Worm (Caenorhabditis elegans) whole organism, young adult: Measurements from ENCODE around the gene cls-1.

Experiments used
- B0336.3 ChIP-seq: fragments of 200-800 bp; sonication (Bioruptor generic); IDR thresholded peaks from 2 replicates; pipeline ENCODE4 v1.3.6; 2022; ENCODE audit warnings: missing genetic modification characterization, missing compliant biosample characterization
- C06A6.2 ChIP-seq: fragments of 200-800 bp; sonication (Bioruptor generic); conservative IDR thresholded peaks from 2 replicates; pipeline ENCODE4 v1.3.6; 2022; ENCODE audit warnings: missing genetic modification characterization, missing compliant biosample characterization
- D2030.7 ChIP-seq: fragments of 200-800 bp; sonication (Bioruptor generic); IDR thresholded peaks from 2 replicates; pipeline ENCODE4 v1.3.6; 2022; ENCODE audit warnings: missing genetic modification reagents, missing genetic modification characterization, missing compliant biosample characterization
- F37B4.10 ChIP-seq: fragments of 200-800 bp; sonication (Bioruptor generic); IDR thresholded peaks from 2 replicates; pipeline ENCODE4 v1.3.6; 2022; ENCODE audit warnings: missing genetic modification characterization, missing compliant biosample characterization
- F55B11.4 ChIP-seq: sonication (generic microtip); optimal IDR thresholded peaks from 2 replicates; lab custom pipeline; 2016; ENCODE audit warnings: missing compliant biosample characterization, missing genetic modification characterization, borderline replicate concordance; ENCODE audit not compliant: insufficient read depth
- F57A8.1 ChIP-seq: fragments of 200-800 bp; sonication (Bioruptor generic); optimal IDR thresholded peaks from 2 replicates; lab custom pipeline; 2018; ENCODE audit warnings: mild to moderate bottlenecking, missing genetic modification characterization, moderate library complexity, missing compliant biosample characterization
- T26A5.8 ChIP-seq: sonication (generic microtip); optimal IDR thresholded peaks from 2 replicates; lab custom pipeline; 2016; ENCODE audit warnings: missing genetic modification characterization, missing compliant biosample characterization
- Y53F4B.3 ChIP-seq: fragments of 200-800 bp; sonication (Bioruptor generic); IDR thresholded peaks from 2 replicates; pipeline ENCODE4 v1.3.6; 2022; ENCODE audit warnings: missing genetic modification reagents, missing genetic modification characterization, missing compliant biosample characterization
- Y56A3A.18 ChIP-seq: fragments of 200-800 bp; sonication (Bioruptor generic); IDR thresholded peaks from 2 replicates; pipeline ENCODE4 v1.3.6; 2022; ENCODE audit warnings: missing genetic modification reagents, missing genetic modification characterization, missing compliant biosample characterization
- Y67H2A.10 ChIP-seq: fragments of 200-800 bp; sonication (Bioruptor generic); conservative IDR thresholded peaks from 2 replicates; pipeline ENCODE4 v1.3.6; 2022; ENCODE audit warnings: missing genetic modification reagents, missing genetic modification characterization, missing compliant biosample characterization
- ZK185.1 ChIP-seq: sonication (generic microtip); optimal IDR thresholded peaks from 2 replicates; lab custom pipeline; 2016; ENCODE audit warnings: mild to moderate bottlenecking, missing genetic modification characterization, missing compliant biosample characterization; ENCODE audit not compliant: poor library complexity, severe bottlenecking
- aptf-2 ChIP-seq: fragments of 200-800 bp; sonication (Bioruptor generic); conservative IDR thresholded peaks from 2 replicates; pipeline ENCODE4 v1.3.6; 2022; ENCODE audit warnings: missing genetic modification reagents, missing genetic modification characterization, missing compliant biosample characterization
- ceh-27 ChIP-seq: fragments of 200-800 bp; sonication (Bioruptor generic); optimal IDR thresholded peaks from 2 replicates; lab custom pipeline; 2018; ENCODE audit warnings: mild to moderate bottlenecking, missing genetic modification characterization, moderate library complexity, missing compliant biosample characterization
- ceh-91 ChIP-seq: fragments of 200-800 bp; sonication (Bioruptor generic); IDR thresholded peaks from 2 replicates; pipeline ENCODE4 v1.3.6; 2022; ENCODE audit warnings: missing genetic modification reagents, missing genetic modification characterization, missing compliant biosample characterization
- dox-1 ChIP-seq: fragments of 200-800 bp; sonication (Bioruptor generic); IDR thresholded peaks from 2 replicates; pipeline ENCODE4 v1.3.6; 2022; ENCODE audit warnings: missing genetic modification reagents, missing genetic modification characterization, missing compliant biosample characterization
- egrh-3 ChIP-seq: fragments of 200-800 bp; sonication (Bioruptor generic); IDR thresholded peaks from 2 replicates; pipeline ENCODE4 v1.3.6; 2022; ENCODE audit warnings: missing genetic modification reagents, missing genetic modification characterization, missing compliant biosample characterization
- ets-4 ChIP-seq: fragments of 200-800 bp; sonication (Bioruptor generic); optimal IDR thresholded peaks from 2 replicates; lab custom pipeline; 2018; ENCODE audit warnings: mild to moderate bottlenecking, missing genetic modification characterization, missing compliant biosample characterization
- hmg-1.2 ChIP-seq: fragments of 200-800 bp; sonication (Bioruptor generic); IDR thresholded peaks from 2 replicates; pipeline ENCODE4 v1.3.6; 2022; ENCODE audit warnings: missing genetic modification reagents, missing genetic modification characterization, missing compliant biosample characterization
- hmg-20 ChIP-seq: fragments of 200-800 bp; sonication (Bioruptor generic); IDR thresholded peaks from 2 replicates; pipeline ENCODE4 v1.3.6; 2022; ENCODE audit warnings: missing genetic modification reagents, missing genetic modification characterization, missing compliant biosample characterization
- let-526 ChIP-seq: fragments of 200-800 bp; sonication (Bioruptor generic); IDR thresholded peaks from 2 replicates; pipeline ENCODE4 v1.3.6; 2022; ENCODE audit warnings: missing genetic modification reagents, missing genetic modification characterization, missing compliant biosample characterization
- let-607 ChIP-seq, 2 experiments: fragments of 200-800 bp in 1 of 2; sonication (Bioruptor generic) in 1 of 2; sonication (generic microtip) in 1 of 2; optimal IDR thresholded peaks; 2 replicates each; lab custom pipeline; 2016 to 2018; ENCODE audit warnings: mild to moderate bottlenecking in 2 of 2, missing compliant biosample characterization in 2 of 2, missing genetic modification characterization in 2 of 2, moderate library complexity in 2 of 2, missing genotype in 1 of 2
- lsl-1 ChIP-seq: fragments of 200-800 bp; sonication (Bioruptor generic); optimal IDR thresholded peaks from 2 replicates; lab custom pipeline; 2018; ENCODE audit warnings: mild to moderate bottlenecking, missing genetic modification characterization, moderate library complexity, missing compliant biosample characterization
- madf-6 ChIP-seq: fragments of 200-800 bp; sonication (Bioruptor generic); IDR thresholded peaks from 2 replicates; pipeline ENCODE4 v1.3.6; 2022; ENCODE audit warnings: missing genetic modification reagents, missing genetic modification characterization, missing compliant biosample characterization
- madf-8 ChIP-seq: fragments of 200-800 bp; sonication (Bioruptor generic); conservative IDR thresholded peaks from 2 replicates; pipeline ENCODE4 v1.3.6; 2022; ENCODE audit warnings: missing genetic modification reagents, missing genetic modification characterization, missing compliant biosample characterization
- mel-28 ChIP-seq: sonication (generic microtip); optimal IDR thresholded peaks from 2 replicates; lab custom pipeline; 2016; ENCODE audit warnings: borderline replicate concordance, mild to moderate bottlenecking, missing genetic modification characterization, missing compliant biosample characterization
- mes-4 ChIP-seq: sonication (generic microtip); optimal IDR thresholded peaks from 2 replicates; lab custom pipeline; 2016; ENCODE audit warnings: missing genotype, missing genetic modification characterization, missing compliant biosample characterization
- mxl-1 ChIP-seq: sonication (generic microtip); optimal IDR thresholded peaks from 2 replicates; lab custom pipeline; 2016; ENCODE audit warnings: missing genetic modification characterization, missing compliant biosample characterization
- nhr-27 ChIP-seq: fragments of 200-800 bp; sonication (Bioruptor generic); optimal IDR thresholded peaks from 2 replicates; lab custom pipeline; 2018; ENCODE audit warnings: mild to moderate bottlenecking, missing genetic modification characterization, moderate library complexity, missing compliant biosample characterization
- nhr-90 ChIP-seq: sonication (generic microtip); optimal IDR thresholded peaks from 2 replicates; lab custom pipeline; 2016; ENCODE audit warnings: missing genotype, mild to moderate bottlenecking, missing genetic modification characterization, missing compliant biosample characterization
- pbrm-1 ChIP-seq: fragments of 200-800 bp; sonication (Bioruptor generic); IDR thresholded peaks from 2 replicates; pipeline ENCODE4 v1.3.6; 2022; ENCODE audit warnings: missing genetic modification reagents, missing genetic modification characterization, missing compliant biosample characterization
- rcor-1 ChIP-seq: fragments of 200-800 bp; sonication (Bioruptor generic); IDR thresholded peaks from 2 replicates; pipeline ENCODE4 v1.3.6; 2022; ENCODE audit warnings: missing genetic modification reagents, missing genetic modification characterization, missing compliant biosample characterization
- repo-1 ChIP-seq: sonication (generic microtip); optimal IDR thresholded peaks from 2 replicates; lab custom pipeline; 2017; ENCODE audit warnings: mild to moderate bottlenecking, missing genetic modification characterization, missing compliant biosample characterization
- rpc-1 ChIP-seq, 2 experiments: fragments of 150-350 bp in 1 of 2; sonication (generic microtip) in 1 of 2; optimal IDR thresholded peaks; 2 replicates each; lab custom pipeline; 2014 to 2018; ENCODE audit warnings: missing biosample characterization in 1 of 2, missing genetic modification characterization in 1 of 2, missing genetic modification reagents in 1 of 2, missing genotype in 1 of 2
- snpc-3.4 ChIP-seq: sonication (generic microtip); optimal IDR thresholded peaks from 2 replicates; lab custom pipeline; 2017; ENCODE audit warnings: missing genetic modification characterization, mild to moderate bottlenecking, missing compliant biosample characterization, antibody characterized with exemption, moderate library complexity, missing genotype, missing genetic modification reagents
- snpc-4 ChIP-seq, 5 experiments: fragments of 150-350 bp in 1 of 5; sonication (generic microtip) in 4 of 5; optimal IDR thresholded peaks; 2 replicates each; lab custom pipeline; 2014 to 2018; ENCODE audit warnings: missing genetic modification characterization in 5 of 5, missing biosample characterization in 3 of 5, antibody characterized with exemption in 2 of 5, mild to moderate bottlenecking in 2 of 5, missing compliant biosample characterization in 2 of 5, missing genotype in 2 of 5, moderate library complexity in 2 of 5, missing genetic modification reagents in 1 of 5
- sptf-2 ChIP-seq: fragments of 200-800 bp; sonication (Bioruptor generic); optimal IDR thresholded peaks from 2 replicates; lab custom pipeline; 2018; ENCODE audit warnings: mild to moderate bottlenecking, missing genetic modification characterization, missing compliant biosample characterization
- tbx-9 ChIP-seq: sonication (generic microtip); optimal IDR thresholded peaks from 2 replicates; lab custom pipeline; 2016; ENCODE audit warnings: borderline replicate concordance, missing genetic modification characterization, inconsistent platforms, missing compliant biosample characterization
- tlf-1 ChIP-seq: fragments of 200-800 bp; sonication (Bioruptor generic); optimal IDR thresholded peaks from 2 replicates; lab custom pipeline; 2018; ENCODE audit warnings: mild to moderate bottlenecking, missing genetic modification characterization, missing compliant biosample characterization
- zfh-2 ChIP-seq: fragments of 200-800 bp; sonication (Bioruptor generic); conservative IDR thresholded peaks from 2 replicates; pipeline ENCODE4 v1.3.6; 2022; ENCODE audit warnings: missing genetic modification reagents, missing genetic modification characterization, missing compliant biosample characterization
- zim-3 ChIP-seq: sonication (generic microtip); optimal IDR thresholded peaks from 2 replicates; lab custom pipeline; 2017; ENCODE audit warnings: mild to moderate bottlenecking, missing genetic modification characterization, moderate library complexity, missing compliant biosample characterization
- ztf-18 ChIP-seq: sonication (generic microtip); optimal IDR thresholded peaks from 2 replicates; lab custom pipeline; 2016; ENCODE audit warnings: missing genotype, mild to moderate bottlenecking, missing genetic modification characterization, missing compliant biosample characterization
- ztf-25 ChIP-seq: fragments of 200-800 bp; sonication (Bioruptor generic); IDR thresholded peaks from 2 replicates; pipeline ENCODE4 v1.3.6; 2022; ENCODE audit warnings: missing genetic modification reagents, missing genetic modification characterization, missing compliant biosample characterization

cls-1 gene

DNA sequence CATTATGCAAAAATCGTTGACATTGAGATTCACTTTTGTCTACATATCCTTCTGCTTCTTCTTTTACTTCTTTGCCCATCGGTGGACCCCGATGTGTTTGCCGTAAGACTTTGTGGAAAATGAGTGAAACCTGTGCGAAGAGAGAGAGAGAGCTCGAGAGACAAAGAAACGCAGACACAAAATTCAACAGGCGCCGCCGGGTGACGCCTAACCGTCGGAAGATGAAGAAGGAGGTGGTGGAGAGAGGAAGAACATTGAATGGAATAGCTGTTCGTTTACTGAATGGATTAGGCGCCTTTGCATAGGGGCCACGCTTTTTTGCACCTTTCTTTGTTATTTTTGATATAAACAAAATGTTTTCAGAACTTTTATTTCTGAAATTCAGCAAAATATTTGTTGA is 995 bp upstream of the cls-1 start:
- TF ChIP-seq zfh-2 (GFP tag; lab: Robert Waterston, UW) (0 out of 2 replicates have a peak, but pooled peaks have one; percentile 31), hmg-1.2 (GFP tag; lab: Robert Waterston, UW) (no peak; the same call in 1 of the 2 replicates)

DNA sequence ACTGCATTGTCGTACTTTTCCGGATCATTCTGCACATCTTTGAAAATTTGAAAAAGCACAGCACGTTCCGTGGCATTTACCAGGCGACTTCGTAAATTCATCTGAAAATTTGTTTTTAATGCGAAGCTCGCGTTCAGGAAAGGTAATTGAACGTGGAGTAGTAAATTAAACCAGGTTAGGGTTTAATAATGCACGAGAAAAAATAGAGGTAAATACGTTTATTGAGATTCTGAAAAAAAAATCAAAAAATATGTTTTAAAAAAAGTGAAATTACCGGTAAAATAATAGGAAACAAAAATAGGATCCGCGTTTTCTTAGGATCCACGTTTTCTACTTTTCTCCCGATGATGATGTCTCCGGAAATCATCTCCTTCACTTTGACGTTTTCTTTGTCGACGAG is 10.4 kb downstream of the cls-1 start, which contains the start of gene clk-2:
TSS of gene clk-2 (minus strand) at position 101 of the 400 bp plus-strand sequence.
- TF ChIP-seq dox-1 (no peak), ceh-91 (GFP tag; lab: Robert Waterston, UW) (no peak), nhr-90 (tag; lab: Kevin White, UChicago) (no peak), mxl-1 (tag; lab: Kevin White, UChicago) (no peak), rpc-1 (optimal IDR thresholded peaks at IDR 0.05; lab: Kevin White, UChicago) (no peak), rpc-1 (tag; optimal IDR thresholded peaks at IDR 0.05; lab: Kevin White, UChicago) (no peak), F55B11.4 (no peak), snpc-3.4 (tag; lab: Kevin White, UChicago) (no peak), Y67H2A.10 (GFP tag; lab: Robert Waterston, UW) (no peak), C06A6.2 (GFP tag; lab: Robert Waterston, UW) (no peak), Y56A3A.18 (GFP tag; lab: Robert Waterston, UW) (no peak), ztf-18 (tag; lab: Kevin White, UChicago) (no peak), madf-6 (GFP tag; lab: Robert Waterston, UW) (no peak), ceh-27 (GFP tag; lab: Kevin White, UChicago) (no peak), rcor-1 (GFP tag; lab: Robert Waterston, UW) (no peak), madf-8 (GFP tag; lab: Robert Waterston, UW) (no peak), mes-4 (tag; lab: Kevin White, UChicago) (no peak)
- TF ChIP-seq, all 124 proteins: peak for 0

DNA sequence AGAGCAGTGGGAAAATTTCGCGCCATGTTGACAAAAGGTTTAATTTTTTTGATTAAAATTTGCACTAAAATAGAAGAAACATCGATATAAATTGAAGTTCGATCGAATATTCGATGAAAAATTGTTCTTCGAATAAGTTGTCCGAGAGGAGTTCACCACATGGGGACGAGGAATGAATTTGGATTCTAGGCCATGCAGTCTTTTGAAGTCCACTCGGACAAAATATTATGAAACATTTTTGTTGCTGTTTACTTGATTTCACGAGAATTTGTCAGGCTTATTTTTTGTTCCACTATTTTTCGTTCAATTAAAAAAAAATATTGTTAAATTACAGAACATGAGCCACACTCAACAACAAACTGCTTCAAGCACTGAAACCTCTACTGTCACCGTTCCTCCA is 12.7 kb downstream of the cls-1 start, which contains the start of the genes cux-7 and C07H6.2:
TSS of gene cux-7 (minus strand) at position 174 of the 400 bp plus-strand sequence.
TSS of gene C07H6.2 (plus strand) at position 338 of the 400 bp plus-strand sequence.
- TF ChIP-seq sptf-2 (no peak), tbx-9 (tag; lab: Kevin White, UChicago) (no peak), egrh-3 (GFP tag; lab: Robert Waterston, UW) (peak; percentile 45; the same call in 1 of the 2 replicates), ceh-91 (GFP tag; lab: Robert Waterston, UW) (peak; percentile 75; the same call in 1 of the 2 replicates), F37B4.10 (0 out of 2 replicates have a peak, but pooled peaks have one; percentile 12), mel-28 (tag; lab: Kevin White, UChicago) (peak; percentile 34), B0336.3 (GFP tag; lab: Robert Waterston, UW) (0 out of 2 replicates have a peak, but pooled peaks have one; percentile 45), repo-1 (tag; lab: Kevin White, UChicago) (peak; percentile 74), ets-4 (GFP tag; lab: Kevin White, UChicago) (no peak), let-607 (tag; optimal IDR thresholded peaks at IDR 0.05; lab: Kevin White, UChicago) (peak in 1 of 2 experiments; percentile 88), tlf-1 (peak; percentile 83), T26A5.8 (tag; lab: Kevin White, UChicago) (no peak), F57A8.1 (GFP tag; lab: Kevin White, UChicago) (no peak), hmg-20 (peak; percentile 80; the same call in 1 of the 2 replicates), zim-3 (tag; lab: Kevin White, UChicago) (peak; percentile 96), lsl-1 (GFP tag; lab: Kevin White, UChicago) (peak; percentile 65), ZK185.1 (tag; lab: Kevin White, UChicago) (peak; percentile 98), ztf-25 (GFP tag; lab: Robert Waterston, UW) (0 out of 2 replicates have a peak, but pooled peaks have one; percentile 22), nhr-90 (tag; lab: Kevin White, UChicago) (no peak), nhr-27 (peak; percentile 79), rpc-1 (optimal IDR thresholded peaks at IDR 0.05; lab: Kevin White, UChicago) (no peak), rpc-1 (tag; optimal IDR thresholded peaks at IDR 0.05; lab: Kevin White, UChicago) (no peak), aptf-2 (peak; percentile 85), F55B11.4 (no peak), let-526 (peak; percentile 95), snpc-4 (GFP tag; optimal IDR thresholded peaks at IDR 0.05; lab: Kevin White, UChicago) (peak; percentile 16), snpc-4 (tag; optimal IDR thresholded peaks at IDR 0.05; lab: Kevin White, UChicago) (peak in 2 of 4 experiments; percentile 63 to 78), Y53F4B.3 (no peak), D2030.7 (GFP tag; lab: Robert Waterston, UW) (peak; percentile 75), pbrm-1 (GFP tag; lab: Robert Waterston, UW) (peak; percentile 86)
